Fruit fly (Drosophila melanogaster) whole organism, embryonic: Measurements from ENCODE around the gene CG14903.

ENCODE experiments used
- CG14710 ChIP-seq: fragments of 200-800 bp; sonication (Bioruptor generic); optimal IDR thresholded peaks from 3 replicates; lab custom pipeline; 2019; ENCODE audit warnings: missing biosample characterization, mild to moderate bottlenecking, missing genetic modification characterization, moderate library complexity
- NC2α ChIP-seq: fragments of 200-800 bp; sonication (Bioruptor generic); optimal IDR thresholded peaks from 2 replicates; lab custom pipeline; 2016; ENCODE audit warnings: missing biosample characterization, missing genetic modification characterization
- Sox102F ChIP-seq: fragments of 200-800 bp; sonication (Bioruptor generic); optimal IDR thresholded peaks from 2 replicates; lab custom pipeline; 2018; ENCODE audit warnings: missing biosample characterization, mild to moderate bottlenecking, missing genetic modification characterization, moderate library complexity

DNA sequence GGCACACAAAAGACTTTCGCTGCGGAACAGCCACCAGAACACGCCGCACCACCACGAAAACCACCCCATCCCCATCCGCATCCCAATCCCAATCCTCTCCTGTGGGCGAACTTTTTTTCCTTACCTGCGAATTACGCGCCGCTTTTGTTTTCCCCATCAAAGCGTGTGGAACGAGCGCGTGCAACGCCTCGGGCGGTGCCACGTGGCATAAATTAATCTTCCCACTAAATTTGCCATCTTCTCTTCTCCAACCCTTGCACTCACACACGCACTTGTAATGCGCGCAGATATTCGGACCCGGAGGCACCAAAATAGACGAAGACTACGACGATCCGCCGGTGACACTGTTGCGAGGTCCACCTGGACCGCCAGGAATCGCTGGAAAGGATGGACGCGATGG is 8.8 kb downstream of the CG14903 start:
- TF ChIP-seq Sox102F, result no peak
- TF ChIP-seq NC2α (GFP tag; lab: Kevin White, UChicago), result no peak
- TF ChIP-seq CG14710 (tag; lab: Kevin White, UChicago), result no peak
